Fruit fly (Drosophila melanogaster) whole organism, prepupa: ENCODE data around the gene CG42658.

Source experiments
- CG16779 ChIP-seq: fragments of 200-800 bp; sonication (Bioruptor generic); optimal IDR thresholded peaks from 3 replicates; lab custom pipeline; 2017; ENCODE audit warnings: missing biosample characterization, mild to moderate bottlenecking, missing genetic modification characterization
- CG6808 ChIP-seq: fragments of 200-800 bp; sonication (Bioruptor generic); optimal IDR thresholded peaks from 3 replicates; lab custom pipeline; 2017; ENCODE audit warnings: missing biosample characterization, missing genetic modification characterization, mild to moderate bottlenecking, moderate library complexity, missing genetic modification reagents
- Eip78C ChIP-seq: fragments of 200-800 bp; sonication (Bioruptor generic); peaks from one replicate; lab custom pipeline; 2016; ENCODE audit warnings: missing biosample characterization, missing genetic modification characterization
- Hr38 ChIP-seq: sonication (Bioruptor generic); optimal IDR thresholded peaks from 2 replicates; lab custom pipeline; 2016; ENCODE audit warnings: missing biosample characterization, missing genetic modification characterization
- Sox102F ChIP-seq: fragments of 200-800 bp; sonication (Bioruptor generic); optimal IDR thresholded peaks from 2 replicates; lab custom pipeline; 2016; ENCODE audit warnings: missing biosample characterization, mild to moderate bottlenecking, missing genetic modification characterization

DNA sequence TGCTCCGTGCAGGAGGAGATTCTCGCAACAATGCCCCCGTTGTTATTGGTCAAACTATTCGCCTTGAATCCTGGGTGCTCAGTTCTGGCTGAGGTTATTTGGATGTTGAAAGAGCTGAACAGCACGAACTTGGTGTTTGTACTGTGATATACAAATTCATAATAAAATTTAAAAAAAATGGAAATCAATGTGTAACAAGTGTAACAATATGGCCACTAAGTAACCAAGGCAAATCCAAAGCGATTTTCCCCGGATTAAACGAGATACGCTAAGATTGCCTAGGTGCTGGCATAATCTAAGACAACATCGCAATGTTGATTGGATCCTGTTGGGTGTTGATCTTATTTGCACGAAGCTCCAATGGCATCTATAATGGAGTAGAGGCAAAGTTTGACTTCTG, 2.8 kb downstream of the CG42658 start, which contains the start of gene CG4271:
- TF ChIP-seq Eip78C (GFP tag; lab: Kevin White, UChicago), result no peak
- TF ChIP-seq CG6808 (GFP tag; lab: Kevin White, UChicago), result no peak
- no peak for TF ChIP-seq CG16779 (tag; lab: Kevin White, UChicago)
- TF ChIP-seq Hr38 (GFP tag; lab: Kevin White, UChicago), result no peak
- TF ChIP-seq Sox102F (GFP tag; lab: Kevin White, UChicago), result no peak
